Worm (Caenorhabditis elegans) whole organism, young adult: Measurements from ENCODE around the gene ssna-1.
A peak's percentile ranks its signal among the peaks of the same experiment; 100 is the strongest.

Experiments used
- B0261.1 ChIP-seq: sonication (generic microtip); optimal IDR thresholded peaks from 2 replicates; lab custom pipeline; 2016; ENCODE audit warnings: mild to moderate bottlenecking, missing genetic modification characterization, moderate library complexity, missing compliant biosample characterization
- F37B4.10 ChIP-seq: fragments of 200-800 bp; sonication (Bioruptor generic); IDR thresholded peaks from 2 replicates; pipeline ENCODE4 v1.3.6; 2022; ENCODE audit warnings: missing genetic modification characterization, missing compliant biosample characterization
- F57A8.1 ChIP-seq: fragments of 200-800 bp; sonication (Bioruptor generic); optimal IDR thresholded peaks from 2 replicates; lab custom pipeline; 2018; ENCODE audit warnings: mild to moderate bottlenecking, missing genetic modification characterization, moderate library complexity, missing compliant biosample characterization
- Y53G8AR.9 ChIP-seq: fragments of 200-800 bp; sonication (Bioruptor generic); conservative IDR thresholded peaks from 2 replicates; pipeline ENCODE4 v1.3.6; 2022; ENCODE audit warnings: missing genetic modification reagents, missing genetic modification characterization, missing compliant biosample characterization
- Y67H2A.10 ChIP-seq: fragments of 200-800 bp; sonication (Bioruptor generic); conservative IDR thresholded peaks from 2 replicates; pipeline ENCODE4 v1.3.6; 2022; ENCODE audit warnings: missing genetic modification reagents, missing genetic modification characterization, missing compliant biosample characterization
- Y95B8A.8 ChIP-seq: fragments of 200-800 bp; sonication (Bioruptor generic); IDR thresholded peaks from 2 replicates; pipeline ENCODE4 v1.3.6; 2022; ENCODE audit warnings: missing genetic modification reagents, missing genetic modification characterization, missing compliant biosample characterization
- ZK185.1 ChIP-seq: sonication (generic microtip); optimal IDR thresholded peaks from 2 replicates; lab custom pipeline; 2016; ENCODE audit warnings: mild to moderate bottlenecking, missing genetic modification characterization, missing compliant biosample characterization; ENCODE audit not compliant: poor library complexity, severe bottlenecking
- akir-1 ChIP-seq: fragments of 200-800 bp; sonication (Bioruptor generic); optimal IDR thresholded peaks from 2 replicates; lab custom pipeline; 2018; ENCODE audit warnings: mild to moderate bottlenecking, missing genetic modification characterization, moderate library complexity, missing compliant biosample characterization
- attf-5 ChIP-seq: fragments of 200-800 bp; sonication (Bioruptor generic); optimal IDR thresholded peaks from 2 replicates; lab custom pipeline; 2018; ENCODE audit warnings: mild to moderate bottlenecking, missing genetic modification characterization, missing compliant biosample characterization
- ccch-3 ChIP-seq: fragments of 200-800 bp; sonication (Bioruptor generic); optimal IDR thresholded peaks from 2 replicates; lab custom pipeline; 2018; ENCODE audit warnings: mild to moderate bottlenecking, missing genetic modification characterization, missing compliant biosample characterization
- ceh-91 ChIP-seq: fragments of 200-800 bp; sonication (Bioruptor generic); IDR thresholded peaks from 2 replicates; pipeline ENCODE4 v1.3.6; 2022; ENCODE audit warnings: missing genetic modification reagents, missing genetic modification characterization, missing compliant biosample characterization
- chd-7 ChIP-seq: sonication (generic microtip); optimal IDR thresholded peaks from 2 replicates; lab custom pipeline; 2016; ENCODE audit warnings: mild to moderate bottlenecking, missing genetic modification characterization, moderate library complexity, missing compliant biosample characterization
- dox-1 ChIP-seq: fragments of 200-800 bp; sonication (Bioruptor generic); IDR thresholded peaks from 2 replicates; pipeline ENCODE4 v1.3.6; 2022; ENCODE audit warnings: missing genetic modification reagents, missing genetic modification characterization, missing compliant biosample characterization
- dpff-1 ChIP-seq: sonication (generic microtip); optimal IDR thresholded peaks from 2 replicates; lab custom pipeline; 2017; ENCODE audit warnings: mild to moderate bottlenecking, missing genetic modification characterization, missing compliant biosample characterization
- dpl-1 ChIP-seq: fragments of 150-350 bp; optimal IDR thresholded peaks from 2 replicates; lab custom pipeline; 2014; ENCODE audit warnings: missing biosample characterization, missing genetic modification reagents, missing genetic modification characterization
- efl-1 ChIP-seq: fragments of 150-350 bp; optimal IDR thresholded peaks from 2 replicates; lab custom pipeline; 2014; ENCODE audit warnings: missing biosample characterization, missing genetic modification reagents, missing genetic modification characterization
- egl-18 ChIP-seq: fragments of 200-800 bp; sonication (Bioruptor generic); IDR thresholded peaks from 2 replicates; pipeline ENCODE4 v1.3.6; 2022; ENCODE audit warnings: missing genetic modification reagents, missing genetic modification characterization, missing compliant biosample characterization
- egrh-3 ChIP-seq: fragments of 200-800 bp; sonication (Bioruptor generic); IDR thresholded peaks from 2 replicates; pipeline ENCODE4 v1.3.6; 2022; ENCODE audit warnings: missing genetic modification reagents, missing genetic modification characterization, missing compliant biosample characterization
- ets-4 ChIP-seq: fragments of 200-800 bp; sonication (Bioruptor generic); optimal IDR thresholded peaks from 2 replicates; lab custom pipeline; 2018; ENCODE audit warnings: mild to moderate bottlenecking, missing genetic modification characterization, missing compliant biosample characterization
- hlh-12 ChIP-seq: sonication (generic microtip); optimal IDR thresholded peaks from 2 replicates; lab custom pipeline; 2016; ENCODE audit warnings: missing genetic modification characterization, missing compliant biosample characterization
- hlh-26 ChIP-seq: fragments of 200-800 bp; sonication (Bioruptor generic); conservative IDR thresholded peaks from 2 replicates; pipeline ENCODE4 v1.3.6; 2022; ENCODE audit warnings: missing genetic modification reagents, missing genetic modification characterization, missing compliant biosample characterization
- hsf-1 ChIP-seq: fragments of 200-800 bp; sonication (Bioruptor generic); IDR thresholded peaks from 2 replicates; pipeline ENCODE4 v1.3.6; 2022; ENCODE audit warnings: missing genetic modification reagents, missing genetic modification characterization, missing compliant biosample characterization
- lin-26 ChIP-seq: fragments of 200-800 bp; sonication (Bioruptor generic); IDR thresholded peaks from 2 replicates; pipeline ENCODE4 v1.3.6; 2022; ENCODE audit warnings: missing genetic modification reagents, missing genetic modification characterization, missing compliant biosample characterization
- lin-40 ChIP-seq: sonication (generic microtip); optimal IDR thresholded peaks from 2 replicates; lab custom pipeline; 2016; ENCODE audit warnings: missing genetic modification characterization, mild to moderate bottlenecking, missing compliant biosample characterization, missing genotype, missing genetic modification reagents
- lir-1 ChIP-seq: fragments of 200-800 bp; sonication (Bioruptor generic); conservative IDR thresholded peaks from 2 replicates; pipeline ENCODE4 v1.3.6; 2022; ENCODE audit warnings: missing genetic modification reagents, missing genetic modification characterization, missing compliant biosample characterization
- lsl-1 ChIP-seq: fragments of 200-800 bp; sonication (Bioruptor generic); optimal IDR thresholded peaks from 2 replicates; lab custom pipeline; 2018; ENCODE audit warnings: mild to moderate bottlenecking, missing genetic modification characterization, moderate library complexity, missing compliant biosample characterization
- mxl-1 ChIP-seq: sonication (generic microtip); optimal IDR thresholded peaks from 2 replicates; lab custom pipeline; 2016; ENCODE audit warnings: missing genetic modification characterization, missing compliant biosample characterization
- nfya-1 ChIP-seq: sonication (generic microtip); optimal IDR thresholded peaks from 2 replicates; lab custom pipeline; 2017; ENCODE audit warnings: antibody characterized with exemption, missing compliant biosample characterization, missing genetic modification characterization, borderline replicate concordance; ENCODE audit not compliant: insufficient read depth
- nfyb-1 ChIP-seq: fragments of 200-800 bp; sonication (Bioruptor generic); IDR thresholded peaks from 2 replicates; pipeline ENCODE4 v1.3.6; 2022; ENCODE audit warnings: missing genetic modification reagents, missing genetic modification characterization, missing compliant biosample characterization
- nhr-120 ChIP-seq: fragments of 200-800 bp; sonication (Bioruptor generic); IDR thresholded peaks from 2 replicates; pipeline ENCODE4 v1.3.6; 2022; ENCODE audit warnings: missing genetic modification characterization, missing compliant biosample characterization
- nhr-179 ChIP-seq: sonication (generic microtip); optimal IDR thresholded peaks from 2 replicates; lab custom pipeline; 2016; ENCODE audit warnings: mild to moderate bottlenecking, missing genetic modification characterization, missing compliant biosample characterization
- nhr-27 ChIP-seq: fragments of 200-800 bp; sonication (Bioruptor generic); optimal IDR thresholded peaks from 2 replicates; lab custom pipeline; 2018; ENCODE audit warnings: mild to moderate bottlenecking, missing genetic modification characterization, moderate library complexity, missing compliant biosample characterization
- nhr-80 ChIP-seq: sonication (generic microtip); optimal IDR thresholded peaks from 2 replicates; lab custom pipeline; 2016; ENCODE audit warnings: missing genetic modification characterization, missing compliant biosample characterization
- rec-8 ChIP-seq, 2 experiments: sonication (generic microtip); optimal IDR thresholded peaks; 2 replicates each; lab custom pipeline; 2016; ENCODE audit warnings: mild to moderate bottlenecking in 2 of 2, missing genetic modification characterization in 2 of 2, missing genetic modification reagents in 2 of 2, missing genotype in 2 of 2, missing biosample characterization in 1 of 2, missing compliant biosample characterization in 1 of 2, moderate library complexity in 1 of 2
- rpc-1 ChIP-seq, 2 experiments: fragments of 150-350 bp in 1 of 2; sonication (generic microtip) in 1 of 2; optimal IDR thresholded peaks; 2 replicates each; lab custom pipeline; 2014 to 2018; ENCODE audit warnings: missing biosample characterization in 1 of 2, missing genetic modification characterization in 1 of 2, missing genetic modification reagents in 1 of 2, missing genotype in 1 of 2
- snpc-1.1 ChIP-seq: sonication (generic microtip); optimal IDR thresholded peaks from 2 replicates; lab custom pipeline; 2017; ENCODE audit warnings: missing genetic modification characterization, mild to moderate bottlenecking, missing compliant biosample characterization, antibody characterized with exemption, moderate library complexity, missing genotype, missing genetic modification reagents; ENCODE audit not compliant: insufficient read depth
- tbx-9 ChIP-seq: sonication (generic microtip); optimal IDR thresholded peaks from 2 replicates; lab custom pipeline; 2016; ENCODE audit warnings: borderline replicate concordance, missing genetic modification characterization, inconsistent platforms, missing compliant biosample characterization
- zfh-2 ChIP-seq: fragments of 200-800 bp; sonication (Bioruptor generic); conservative IDR thresholded peaks from 2 replicates; pipeline ENCODE4 v1.3.6; 2022; ENCODE audit warnings: missing genetic modification reagents, missing genetic modification characterization, missing compliant biosample characterization
- zim-3 ChIP-seq: sonication (generic microtip); optimal IDR thresholded peaks from 2 replicates; lab custom pipeline; 2017; ENCODE audit warnings: mild to moderate bottlenecking, missing genetic modification characterization, moderate library complexity, missing compliant biosample characterization
- ztf-18 ChIP-seq: sonication (generic microtip); optimal IDR thresholded peaks from 2 replicates; lab custom pipeline; 2016; ENCODE audit warnings: missing genotype, mild to moderate bottlenecking, missing genetic modification characterization, missing compliant biosample characterization
- ztf-3 ChIP-seq: fragments of 200-800 bp; sonication (Bioruptor generic); optimal IDR thresholded peaks from 2 replicates; lab custom pipeline; 2018; ENCODE audit warnings: mild to moderate bottlenecking, missing genetic modification characterization, missing compliant biosample characterization

ssna-1 gene

ce11 chrIV:425995-426394, 38.1 kb downstream of the ssna-1 start, which contains the start of gene garr-1:
Gene garr-1, plus strand, starts transcription at chrIV:426168.
- TF ChIP-seq lir-1 (GFP tag; lab: Robert Waterston, UW), result no peak
- TF ChIP-seq egrh-3 (GFP tag; lab: Robert Waterston, UW), result peak; percentile 68; the same call in 1 of the 2 replicates

DNA sequence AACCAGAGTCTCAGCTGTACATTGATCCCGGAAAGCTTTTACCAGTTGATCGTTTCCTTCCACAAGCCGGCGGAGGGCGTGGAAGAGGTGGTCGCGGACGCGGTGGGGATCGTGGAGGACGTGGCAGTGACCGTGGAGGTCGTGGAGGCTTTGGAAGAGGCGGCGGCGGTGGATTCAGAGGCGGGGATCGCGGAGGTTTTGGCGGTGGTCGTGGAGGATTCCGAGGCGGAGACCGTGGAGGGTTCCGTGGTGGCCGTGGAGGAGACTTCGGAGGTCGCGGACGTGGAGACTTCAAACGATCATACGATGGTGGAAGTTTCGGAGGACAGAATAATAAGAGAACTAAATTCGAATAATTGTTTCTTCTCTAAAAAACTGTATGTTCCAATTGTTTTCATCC, 38.7 kb downstream of the ssna-1 start:
- TF ChIP-seq zfh-2 (GFP tag; lab: Robert Waterston, UW) (peak; percentile 81), zim-3 (no peak), snpc-1.1 (no peak), lin-26 (GFP tag; lab: Robert Waterston, UW) (no peak), F57A8.1 (no peak), ZK185.1 (tag; lab: Kevin White, UChicago) (no peak), dox-1 (no peak), Y53G8AR.9 (GFP tag; lab: Robert Waterston, UW) (no peak), egl-18 (no peak), egrh-3 (GFP tag; lab: Robert Waterston, UW) (peak; percentile 95), tbx-9 (tag; lab: Kevin White, UChicago) (no peak), rec-8 (tag; optimal IDR thresholded peaks at IDR 0.05; lab: Kevin White, UChicago) (no peak), ets-4 (GFP tag; lab: Kevin White, UChicago) (no peak), attf-5 (GFP tag; lab: Kevin White, UChicago) (no peak), ccch-3 (GFP tag; lab: Kevin White, UChicago) (no peak)

DNA sequence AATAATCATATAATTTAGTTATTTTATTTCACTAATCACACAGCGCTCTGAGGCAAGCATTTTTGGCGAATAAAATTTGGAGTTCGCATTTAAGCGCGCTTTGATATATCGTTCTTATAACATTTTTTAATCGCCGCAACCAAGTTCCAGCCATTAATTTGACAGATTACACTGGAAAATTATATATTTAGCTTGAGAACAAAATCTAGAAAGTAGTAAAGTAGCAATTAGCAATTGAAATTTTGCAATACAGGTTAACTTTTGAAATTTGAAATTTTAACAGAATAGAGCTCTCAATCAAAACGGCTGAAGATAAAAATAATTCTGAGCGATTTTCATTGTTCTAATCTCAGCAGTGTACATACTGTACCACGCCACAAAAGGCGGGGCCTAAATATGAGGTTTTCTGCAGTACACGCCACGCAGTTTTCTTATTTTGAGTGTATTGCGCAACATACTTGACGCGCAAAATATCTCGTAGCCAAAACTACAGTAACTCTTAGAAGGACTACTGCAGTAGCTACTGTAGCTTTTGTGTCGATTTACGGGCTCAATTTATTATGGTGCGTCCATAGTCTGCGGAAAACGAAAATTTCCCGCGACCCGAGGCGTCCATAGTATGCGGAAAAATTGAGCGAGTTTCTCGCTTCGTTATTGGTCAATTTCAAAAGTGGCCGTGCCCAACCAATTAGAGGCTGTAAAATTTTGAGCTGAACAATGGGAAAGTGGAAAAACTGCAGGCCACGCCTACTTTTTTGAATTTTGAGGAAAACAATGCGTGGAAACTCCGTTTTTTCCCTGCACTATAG, 39.4 kb downstream of the ssna-1 start:
- no peak for TF ChIP-seq nfya-1 (tag; lab: Kevin White, UChicago)
- no peak for TF ChIP-seq efl-1
- no peak for TF ChIP-seq nhr-27
- no peak for TF ChIP-seq B0261.1 (tag; lab: Kevin White, UChicago)
- no peak for TF ChIP-seq nhr-80 (tag; lab: Kevin White, UChicago)
- TF ChIP-seq nhr-179 (tag; lab: Kevin White, UChicago), result no peak
- TF ChIP-seq snpc-1.1, result peak; percentile 67
- no peak for TF ChIP-seq attf-5 (GFP tag; lab: Kevin White, UChicago)
- no peak for TF ChIP-seq lin-40 (tag; lab: Kevin White, UChicago)
- no peak for TF ChIP-seq hlh-12 (tag; lab: Kevin White, UChicago)
- TF ChIP-seq zfh-2 (GFP tag; lab: Robert Waterston, UW), result no peak
- no peak for TF ChIP-seq ZK185.1 (tag; lab: Kevin White, UChicago)
- TF ChIP-seq hsf-1 (GFP tag; lab: Robert Waterston, UW), result peak; percentile 66
- no peak for TF ChIP-seq hlh-26 (GFP tag; lab: Robert Waterston, UW)
- TF ChIP-seq mxl-1, result no peak
- TF ChIP-seq akir-1 (GFP tag; lab: Kevin White, UChicago), result no peak
- no peak for TF ChIP-seq Y95B8A.8 (GFP tag; lab: Robert Waterston, UW)
- 0 out of 2 replicates have a peak, but pooled peaks have one; percentile 81 for TF ChIP-seq F37B4.10 (GFP tag; lab: Robert Waterston, UW)
- no peak for TF ChIP-seq ztf-3 (GFP tag; lab: Kevin White, UChicago)
- 0 out of 2 replicates have a peak, but pooled peaks have one; percentile 22 for TF ChIP-seq nfyb-1 (GFP tag; lab: Robert Waterston, UW)
- TF ChIP-seq ztf-18 (tag; lab: Kevin White, UChicago), result no peak
- no peak for TF ChIP-seq dox-1
- TF ChIP-seq chd-7 (tag; lab: Kevin White, UChicago), result peak; percentile 33
- TF ChIP-seq nhr-120 (GFP tag; lab: Robert Waterston, UW), result no peak
- no peak for TF ChIP-seq Y67H2A.10 (GFP tag; lab: Robert Waterston, UW)
- TF ChIP-seq ccch-3 (GFP tag; lab: Kevin White, UChicago), result no peak
- TF ChIP-seq ceh-91 (GFP tag; lab: Robert Waterston, UW), result no peak
- no peak for TF ChIP-seq dpl-1 (GFP tag; lab: Kevin White, UChicago)
- no peak for TF ChIP-seq rpc-1 (optimal IDR thresholded peaks at IDR 0.05; lab: Kevin White, UChicago)
- TF ChIP-seq rpc-1 (tag; optimal IDR thresholded peaks at IDR 0.05; lab: Kevin White, UChicago), result no peak
- TF ChIP-seq lsl-1 (GFP tag; lab: Kevin White, UChicago), result peak; percentile 74
- peak; percentile 61 for TF ChIP-seq dpff-1 (tag; lab: Kevin White, UChicago)
